Worm (Caenorhabditis elegans): ENCODE measurements around the gene srsx-36.

srsx-36 gene

ce11 chrV:15792409-15792808 is 17.0 kb downstream of the srsx-36 start, which contains the start of gene T26E4.4 (continued):
- no peak for TF ChIP-seq C17E4.6 (GFP tag; IDR thresholded peaks at IDR 0.05)
- no peak for TF ChIP-seq chd-7 (tag; optimal IDR thresholded peaks at IDR 0.05)
- no peak for TF ChIP-seq ztf-26 (tag; optimal IDR thresholded peaks at IDR 0.05)
- TF ChIP-seq lin-35 (GFP tag; optimal IDR thresholded peaks at IDR 0.05), result no peak

DNA sequence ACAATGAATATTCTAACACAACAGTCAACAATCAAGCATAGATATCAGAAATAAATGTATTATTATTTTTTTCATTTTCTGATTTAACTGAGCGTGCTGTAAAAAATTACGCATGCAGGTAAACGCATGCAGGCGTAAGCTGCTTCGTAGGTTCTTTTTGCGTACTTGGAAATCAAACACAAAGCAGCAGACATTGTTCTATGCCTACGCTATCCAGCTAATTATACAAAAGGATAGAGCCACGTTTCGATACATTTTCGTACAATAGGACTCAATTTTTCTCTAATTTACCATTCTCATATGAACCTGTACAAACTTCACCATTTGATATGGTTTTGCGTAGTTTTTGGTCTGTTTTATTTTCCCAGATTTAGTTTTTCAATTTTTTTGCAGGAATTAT is 26.9 kb downstream of the srsx-36 start, which contains the start of gene T26E4.3:
Gene T26E4.3 (plus strand): TSS at position 301 of the 400 bp plus-strand sequence.
- no peak for TF ChIP-seq aptf-3 (GFP tag; IDR thresholded peaks at IDR 0.05)
- TF ChIP-seq C17E4.6 (GFP tag; IDR thresholded peaks at IDR 0.05), result no peak
- TF ChIP-seq ztf-28 (GFP tag; IDR thresholded peaks at IDR 0.05), result no peak
- no peak for TF ChIP-seq let-526 (GFP tag; IDR thresholded peaks at IDR 0.05)
- TF ChIP-seq Y95B8A.8 (GFP tag; IDR thresholded peaks at IDR 0.05), result no peak
- no peak for TF ChIP-seq ztf-3 (GFP tag; optimal IDR thresholded peaks at IDR 0.05)
- TF ChIP-seq fkh-3 (tag; optimal IDR thresholded peaks at IDR 0.05), result no peak

DNA sequence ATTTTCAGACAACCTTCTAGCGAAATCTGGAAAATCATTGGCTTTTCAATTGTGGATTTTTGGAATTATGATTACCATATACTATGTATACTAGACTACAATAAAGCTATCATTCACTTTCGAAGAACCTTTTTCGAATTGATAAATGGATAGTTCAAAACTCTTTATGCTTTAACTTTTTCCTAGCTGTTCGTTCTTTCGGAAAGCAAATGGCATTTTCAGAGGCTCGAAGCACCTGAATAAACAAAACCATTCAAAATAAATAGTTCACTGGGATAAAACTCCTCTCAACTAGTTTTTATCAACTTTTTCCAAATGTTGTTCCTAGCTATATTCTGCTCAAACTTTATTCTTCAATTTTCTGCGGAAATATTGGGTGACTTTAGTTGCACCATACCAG is 28.4 kb downstream of the srsx-36 start, which contains the start of gene T26E4.2:
Gene T26E4.2 (plus strand): TSS at position 301 of the 400 bp plus-strand sequence.
- TF ChIP-seq ztf-28 (GFP tag; IDR thresholded peaks at IDR 0.05), result no peak

- TF ChIP-seq lin-35 (GFP tag; optimal IDR thresholded peaks at IDR 0.05) (no peak), ztf-3 (GFP tag; optimal IDR thresholded peaks at IDR 0.05) (no peak), Y53F4B.3 (GFP tag; IDR thresholded peaks at IDR 0.05) (no peak), F57A8.1 (GFP tag; optimal IDR thresholded peaks at IDR 0.05) (no peak), T26A5.8 (tag; optimal IDR thresholded peaks at IDR 0.05) (no peak), ztf-25 (GFP tag; IDR thresholded peaks at IDR 0.05) (no peak), ztf-26 (tag; optimal IDR thresholded peaks at IDR 0.05) (no peak), die-1 (tag; optimal IDR thresholded peaks at IDR 0.05) (no peak), rpc-1 (optimal IDR thresholded peaks at IDR 0.05) (no peak), rpc-1 (tag; optimal IDR thresholded peaks at IDR 0.05) (no peak), nfya-2 (GFP tag; IDR thresholded peaks at IDR 0.05) (no peak), akir-1 (GFP tag; optimal IDR thresholded peaks at IDR 0.05) (no peak), F33H1.4 (GFP tag; IDR thresholded peaks at IDR 0.05) (no peak), madf-8 (GFP tag; conservative IDR thresholded peaks at IDR 0.05) (no peak), fkh-3 (tag; optimal IDR thresholded peaks at IDR 0.05) (no peak), K12H6.12 (tag; optimal IDR thresholded peaks at IDR 0.05) (no peak)
Measured at ce11 chrV:15779128-15779729, 30.2 kb downstream of the srsx-36 start, which contains the start of the genes nhr-285 and irld-52. Gene nhr-285, minus strand, starts transcription at chrV:15779228. Gene irld-52, plus strand, starts transcription at chrV:15779679.

- no peak for TF ChIP-seq pbrm-1 (GFP tag; IDR thresholded peaks at IDR 0.05)
- no peak for TF ChIP-seq Y95B8A.8 (GFP tag; IDR thresholded peaks at IDR 0.05)
Measured at ce11 chrV:15776651-15777050, 32.8 kb downstream of the srsx-36 start, which contains the start of gene nhr-283. Gene nhr-283, minus strand, starts transcription at chrV:15776751.

DNA sequence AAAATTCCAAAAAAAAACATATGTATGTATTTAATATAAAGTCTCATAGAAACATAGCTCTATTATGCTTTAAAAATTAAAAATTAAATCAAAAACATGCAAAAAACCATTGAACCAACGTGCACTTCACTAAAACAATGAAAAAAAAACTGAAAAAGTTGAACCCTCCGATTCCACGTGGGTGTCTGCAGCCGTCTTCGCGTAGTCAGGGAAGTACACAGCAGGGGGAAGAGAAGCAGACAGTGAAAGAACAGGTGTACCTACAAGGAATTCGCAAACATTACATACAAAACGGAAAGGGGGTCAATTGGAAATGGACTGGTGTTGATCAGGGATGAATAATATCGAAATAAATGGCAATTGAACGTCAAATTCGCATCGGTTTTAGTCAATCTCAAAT is 35.5 kb downstream of the srsx-36 start:
- no peak for TF ChIP-seq rec-8 (tag; optimal IDR thresholded peaks at IDR 0.05)
- TF ChIP-seq K11D2.4 (GFP tag; IDR thresholded peaks at IDR 0.05), result no peak
- no peak for TF ChIP-seq snpc-3.4 (tag; optimal IDR thresholded peaks at IDR 0.05)
- no peak for TF ChIP-seq ztf-25 (GFP tag; IDR thresholded peaks at IDR 0.05)
- TF ChIP-seq zfh-2 (GFP tag; conservative IDR thresholded peaks at IDR 0.05), result no peak
- TF ChIP-seq attf-5 (GFP tag; optimal IDR thresholded peaks at IDR 0.05), result no peak
- TF ChIP-seq lir-1 (GFP tag; conservative IDR thresholded peaks at IDR 0.05), result no peak
- no peak for TF ChIP-seq bed-2 (GFP tag; IDR thresholded peaks at IDR 0.05)
- no peak for TF ChIP-seq attf-3 (GFP tag; conservative IDR thresholded peaks at IDR 0.05)
- no peak for TF ChIP-seq F22D6.2 (tag; optimal IDR thresholded peaks at IDR 0.05)
- TF ChIP-seq let-526 (GFP tag; IDR thresholded peaks at IDR 0.05), result no peak
- TF ChIP-seq cebp-1 (GFP tag; IDR thresholded peaks at IDR 0.05), result no peak
- no peak for TF ChIP-seq cebp-1 (tag; optimal IDR thresholded peaks at IDR 0.05)
- no peak for TF ChIP-seq ztf-18 (tag; optimal IDR thresholded peaks at IDR 0.05)
- no peak for TF ChIP-seq hlh-12 (tag; optimal IDR thresholded peaks at IDR 0.05)
- no peak for TF ChIP-seq ets-4 (GFP tag; optimal IDR thresholded peaks at IDR 0.05)
